Fruit fly (Drosophila melanogaster): ENCODE measurements around the gene CG8664.

dm6 chrX:17315566-17315965 is 33.0 kb upstream of the CG8664 start:
- TF ChIP-seq D1 (tag; optimal IDR thresholded peaks at IDR 0.05), result no peak
- TF ChIP-seq CG34367 (tag; optimal IDR thresholded peaks at IDR 0.05), result no peak

Measured in whole organism, pupa.